Worm (Caenorhabditis elegans) whole organism, early embryonic: ENCODE measurements around the gene K12D12.4.

Experiments used
- B0310.2 ChIP-seq: sonication (generic microtip); optimal IDR thresholded peaks from 2 replicates; lab custom pipeline; 2016; ENCODE audit warnings: mild to moderate bottlenecking, missing genetic modification characterization, missing compliant biosample characterization
- F13C5.2 ChIP-seq: sonication (generic microtip); optimal IDR thresholded peaks from 2 replicates; lab custom pipeline; 2017; ENCODE audit warnings: mild to moderate bottlenecking, missing genetic modification characterization, inconsistent platforms, missing compliant biosample characterization
- aly-1 ChIP-seq: sonication (generic microtip); optimal IDR thresholded peaks from 2 replicates; lab custom pipeline; 2016; ENCODE audit warnings: missing genetic modification characterization, missing compliant biosample characterization
- ama-1 ChIP-seq: fragments of 150-350 bp; optimal IDR thresholded peaks from 2 replicates; lab custom pipeline; 2014
- ceh-13 ChIP-seq: fragments of 200-800 bp; sonication (Bioruptor generic); optimal IDR thresholded peaks from 2 replicates; lab custom pipeline; 2018; ENCODE audit warnings: mild to moderate bottlenecking, missing genetic modification characterization, missing compliant biosample characterization
- ceh-36 ChIP-seq: sonication (generic microtip); optimal IDR thresholded peaks from 2 replicates; lab custom pipeline; 2016; ENCODE audit warnings: missing genetic modification characterization, inconsistent platforms, missing compliant biosample characterization
- ets-7 ChIP-seq: sonication (generic microtip); optimal IDR thresholded peaks from 2 replicates; lab custom pipeline; 2016; ENCODE audit warnings: missing genotype, missing genetic modification characterization, missing compliant biosample characterization
- flt-1 ChIP-seq: fragments of 200-800 bp; sonication (Bioruptor generic); IDR thresholded peaks from 2 replicates; pipeline ENCODE4 v1.3.6; 2022; ENCODE audit warnings: missing genetic modification characterization, missing compliant biosample characterization
- hmbx-1 ChIP-seq: sonication (generic microtip); optimal IDR thresholded peaks from 2 replicates; lab custom pipeline; 2016; ENCODE audit warnings: mild to moderate bottlenecking, missing genetic modification characterization, missing compliant biosample characterization
- hmg-4 ChIP-seq: fragments of 200-800 bp; sonication (Bioruptor generic); optimal IDR thresholded peaks from 2 replicates; lab custom pipeline; 2018; ENCODE audit warnings: mild to moderate bottlenecking, missing genetic modification characterization, missing compliant biosample characterization
- hnd-1 ChIP-seq: sonication (generic microtip); optimal IDR thresholded peaks from 2 replicates; lab custom pipeline; 2016; ENCODE audit warnings: missing genetic modification characterization, missing compliant biosample characterization
- pes-1 ChIP-seq: fragments of 200-800 bp; sonication (Bioruptor generic); IDR thresholded peaks from 2 replicates; pipeline ENCODE4 v1.3.6; 2022; ENCODE audit warnings: missing genetic modification reagents, missing genetic modification characterization, missing compliant biosample characterization
- scrt-1 ChIP-seq: fragments of 200-800 bp; sonication (Bioruptor generic); IDR thresholded peaks from 2 replicates; pipeline ENCODE4 v1.3.6; 2022; ENCODE audit warnings: missing genetic modification characterization, missing compliant biosample characterization
- sea-1 ChIP-seq: fragments of 200-800 bp; sonication (Bioruptor generic); conservative IDR thresholded peaks from 2 replicates; pipeline ENCODE4 v1.3.6; 2022; ENCODE audit warnings: missing genetic modification characterization, missing compliant biosample characterization
- tbx-11 ChIP-seq: fragments of 200-800 bp; sonication (Bioruptor generic); IDR thresholded peaks from 2 replicates; pipeline ENCODE4 v1.3.6; 2022; ENCODE audit warnings: missing genetic modification characterization, missing compliant biosample characterization
- tbx-37 ChIP-seq: fragments of 200-800 bp; sonication (Bioruptor generic); conservative IDR thresholded peaks from 2 replicates; pipeline ENCODE4 v1.3.6; 2022; ENCODE audit warnings: missing genetic modification reagents, missing genetic modification characterization, missing compliant biosample characterization
- tra-4 ChIP-seq: sonication (generic microtip); optimal IDR thresholded peaks from 2 replicates; lab custom pipeline; 2017; ENCODE audit warnings: missing genetic modification characterization, missing compliant biosample characterization

Gene K12D12.4

ce11 chrII:11819824-11820223, 45.7 kb downstream of the K12D12.4 start, which contains the start of gene Y6D1A.2:
TSS of gene Y6D1A.2 (minus strand) at chrII:11819924.
- no peak for TF ChIP-seq ama-1 (lab: Kevin White, UChicago)
- no peak for TF ChIP-seq sea-1
- no peak for TF ChIP-seq scrt-1 (GFP tag; lab: Robert Waterston, UW)
- TF ChIP-seq pes-1 (GFP tag; lab: Robert Waterston, UW), result no peak
- no peak for TF ChIP-seq tbx-37 (GFP tag; lab: Robert Waterston, UW)
- no peak for TF ChIP-seq ceh-36
- TF ChIP-seq tbx-11 (GFP tag; lab: Robert Waterston, UW), result no peak

ce11 chrII:11816475-11816874, 49.1 kb downstream of the K12D12.4 start, which contains the start of gene pap-3:
TSS of gene pap-3 (minus strand) at chrII:11816575.
- TF ChIP-seq ceh-13 (no peak), ceh-36 (no peak), tra-4 (tag; lab: Kevin White, UChicago) (no peak), tbx-37 (GFP tag; lab: Robert Waterston, UW) (no peak), B0310.2 (tag; lab: Kevin White, UChicago) (no peak), pes-1 (GFP tag; lab: Robert Waterston, UW) (no peak), F13C5.2 (no peak), hmg-4 (GFP tag; lab: Kevin White, UChicago) (no peak), flt-1 (GFP tag; lab: Robert Waterston, UW) (no peak), ets-7 (no peak), hnd-1 (no peak), aly-1 (tag; lab: Kevin White, UChicago) (no peak), sea-1 (no peak), tbx-11 (GFP tag; lab: Robert Waterston, UW) (no peak), hmbx-1 (tag; lab: Kevin White, UChicago) (no peak), ama-1 (lab: Kevin White, UChicago) (no peak)

ce11 chrII:11816014-11816413, 49.5 kb downstream of the K12D12.4 start:
- TF ChIP-seq ceh-36 (no peak), hmg-4 (GFP tag; lab: Kevin White, UChicago) (no peak), ceh-13 (no peak), hnd-1 (no peak), F13C5.2 (no peak), sea-1 (no peak), ama-1 (lab: Kevin White, UChicago) (no peak), tra-4 (tag; lab: Kevin White, UChicago) (no peak), tbx-37 (GFP tag; lab: Robert Waterston, UW) (no peak), flt-1 (GFP tag; lab: Robert Waterston, UW) (no peak), scrt-1 (GFP tag; lab: Robert Waterston, UW) (no peak), B0310.2 (tag; lab: Kevin White, UChicago) (no peak), tbx-11 (GFP tag; lab: Robert Waterston, UW) (no peak), pes-1 (GFP tag; lab: Robert Waterston, UW) (no peak), ets-7 (no peak), hmbx-1 (tag; lab: Kevin White, UChicago) (no peak), aly-1 (tag; lab: Kevin White, UChicago) (no peak)

ce11 chrII:11813895-11814369, 51.6 kb downstream of the K12D12.4 start, which contains the start of gene F43G6.8:
TSS of gene F43G6.8 (minus strand) at chrII:11814092.
- TF ChIP-seq scrt-1 (GFP tag; lab: Robert Waterston, UW) (no peak), tbx-11 (GFP tag; lab: Robert Waterston, UW) (no peak), hmbx-1 (tag; lab: Kevin White, UChicago) (no peak), hmg-4 (GFP tag; lab: Kevin White, UChicago) (peak; percentile 37)
